Worm (Caenorhabditis elegans) whole organism, midembryonic: ENCODE data around the gene F40G9.9.

ENCODE experiments used
- flt-1 ChIP-seq: fragments of 200-800 bp; sonication (Bioruptor generic); IDR thresholded peaks from 2 replicates; pipeline ENCODE4 v1.3.6; 2022; ENCODE audit warnings: missing genetic modification characterization, missing compliant biosample characterization
- med-1 ChIP-seq: sonication (generic microtip); optimal IDR thresholded peaks from 2 replicates; lab custom pipeline; 2017; ENCODE audit warnings: missing genetic modification characterization, mild to moderate bottlenecking, missing compliant biosample characterization, antibody characterized with exemption, missing genetic modification reagents; ENCODE audit not compliant: insufficient read depth

DNA sequence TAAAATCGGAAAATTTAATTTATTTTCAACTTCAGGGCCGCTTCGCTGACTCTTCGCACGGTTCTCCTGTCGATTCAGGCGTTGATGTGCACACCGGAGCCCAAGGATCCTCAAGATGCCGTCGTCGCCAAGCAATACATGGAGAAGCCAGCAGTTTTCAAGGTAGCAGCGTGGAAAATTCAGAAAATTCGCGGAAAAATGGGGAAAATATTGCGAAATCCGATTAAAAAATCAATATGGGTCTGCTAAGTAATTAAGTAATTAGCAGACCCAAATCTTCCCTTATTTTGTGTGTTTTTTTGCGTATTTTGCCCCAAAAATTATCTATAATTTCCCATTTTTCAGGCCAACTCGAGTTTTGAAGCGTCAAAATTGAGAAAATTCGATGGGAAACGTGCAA lies 17.8 kb upstream of the F40G9.9 start:
- TF ChIP-seq flt-1 (GFP tag; lab: Robert Waterston, UW) (no peak), med-1 (GFP tag; lab: Kevin White, UChicago) (no peak)
